Worm (Caenorhabditis elegans) whole organism, late embryonic: Measurements from ENCODE around the gene F53A2.3.

Experiments
- fkh-10 ChIP-seq: fragments of 150-350 bp; optimal IDR thresholded peaks from 2 replicates; lab custom pipeline; 2014; ENCODE audit warnings: missing biosample characterization, missing genetic modification reagents, missing genetic modification characterization
- unc-55 ChIP-seq: sonication (generic microtip); optimal IDR thresholded peaks from 2 replicates; lab custom pipeline; 2017; ENCODE audit warnings: missing biosample characterization, missing genetic modification reagents, missing genetic modification characterization

ce11 chrIII:13370980-13371379 is 31.4 kb upstream of the F53A2.3 start, which contains the start of gene T03F6.9:
- TF ChIP-seq unc-55 (GFP tag; lab: Kevin White, UChicago) (no peak), fkh-10 (GFP tag; lab: Kevin White, UChicago) (no peak)
